In the genomic region with DNA sequence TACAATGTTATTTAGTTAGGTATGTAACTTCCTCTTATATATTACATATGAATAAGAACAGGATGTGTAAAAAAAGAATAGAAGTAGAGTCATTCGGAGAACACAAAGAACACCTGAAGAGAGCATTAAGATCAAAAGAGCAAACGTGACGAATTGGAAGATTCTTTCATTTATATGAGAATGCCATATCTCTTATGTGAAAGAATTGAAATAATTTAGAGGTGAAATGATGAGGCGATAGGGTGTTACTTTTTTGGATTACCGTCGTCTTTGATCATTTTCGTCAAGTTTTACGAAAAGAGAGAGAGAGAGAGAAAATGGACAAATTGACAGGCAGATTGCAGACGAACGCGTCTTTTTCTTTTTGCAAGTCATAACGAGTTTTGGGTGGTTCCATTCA, we compare ENCODE assay signal across 1 worm cellular context.
TF ChIP-seq lines count a peak whose summit lies in the region.

No protein-coding gene starts in this region.

TF ChIP-seq in whole organism, L1 larva, 84 proteins besides CTCF, POLR2A, EP300 and RAD21 (continued from another document):
- TF ChIP-seq rnt-1 (tag; optimal IDR thresholded peaks at IDR 0.05; lab: Kevin White, UChicago): no peak
- TF ChIP-seq vab-15 (tag; optimal IDR thresholded peaks at IDR 0.05; lab: Kevin White, UChicago): no peak
- TF ChIP-seq aha-1 (tag; optimal IDR thresholded peaks at IDR 0.05; lab: Kevin White, UChicago): no peak
- TF ChIP-seq nhr-19 (GFP tag; conservative IDR thresholded peaks at IDR 0.05; lab: Robert Waterston, UW): 0 out of 2 replicates have a peak, but pooled peaks have one; percentile 26
- no peak for TF ChIP-seq snpc-4 (tag; optimal IDR thresholded peaks at IDR 0.05; lab: Kevin White, UChicago)
- TF ChIP-seq pax-3 (tag; optimal IDR thresholded peaks at IDR 0.05; lab: Kevin White, UChicago): no peak
- no peak for TF ChIP-seq pag-3 (tag; optimal IDR thresholded peaks at IDR 0.05; lab: Kevin White, UChicago; ENCODE audit: borderline replicate concordance, insufficient read depth)
- no peak for TF ChIP-seq lir-3 (tag; optimal IDR thresholded peaks at IDR 0.05; lab: Kevin White, UChicago; ENCODE audit: poor library complexity)
- peak; percentile 22 for TF ChIP-seq nhr-71 (tag; optimal IDR thresholded peaks at IDR 0.05; lab: Kevin White, UChicago)
